Fruit fly (Drosophila melanogaster): ENCODE measurements around the gene Rcc1.

Gene Rcc1

DNA sequence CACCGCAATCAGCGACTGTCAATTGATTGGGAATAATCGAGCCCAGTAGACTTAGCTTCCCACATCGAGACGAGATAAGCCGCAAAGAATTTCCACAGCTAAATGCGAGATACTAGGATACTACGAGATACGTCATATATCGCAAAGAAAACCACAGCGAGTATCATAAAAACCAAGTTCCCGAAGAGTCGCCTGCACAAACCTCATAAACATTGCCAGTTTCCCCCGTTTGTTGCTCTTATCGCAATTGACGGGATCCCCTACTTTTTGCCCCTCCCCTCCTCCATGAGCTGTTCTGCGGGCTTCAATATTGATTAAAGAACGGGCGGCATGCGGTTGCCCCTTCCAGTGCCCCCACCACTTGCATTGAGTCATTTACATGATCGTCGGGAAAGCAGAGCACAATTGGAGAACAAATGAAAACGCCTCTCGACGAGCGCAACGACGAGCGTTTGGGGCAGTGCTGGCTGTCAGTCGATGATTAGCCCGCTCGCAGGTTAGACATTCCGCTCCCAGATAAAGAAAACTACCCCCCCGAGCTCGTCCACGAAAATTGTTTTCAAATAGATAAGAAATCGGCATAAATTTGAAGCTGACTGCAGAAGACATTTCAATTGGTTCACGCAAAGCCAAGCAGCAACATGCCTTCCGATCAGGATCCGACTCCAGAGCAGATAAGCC, 10.4 kb downstream of the Rcc1 start, which contains the start of gene CG32407 (continued):
- TF ChIP-seq GATAe (GFP tag; conservative IDR thresholded peaks at IDR 0.05) (peak; percentile 60), Spps (tag; optimal IDR thresholded peaks at IDR 0.05) (no peak), Side (GFP tag; optimal IDR thresholded peaks at IDR 0.05) (no peak), lbe (GFP tag; optimal IDR thresholded peaks at IDR 0.05) (no peak), CG8388 (GFP tag; optimal IDR thresholded peaks at IDR 0.05) (no peak), pfk (GFP tag; optimal IDR thresholded peaks at IDR 0.05) (no peak), PHDP (tag; optimal IDR thresholded peaks at IDR 0.05) (no peak), bcd (GFP tag; optimal IDR thresholded peaks at IDR 0.05) (no peak), amos (GFP tag; IDR thresholded peaks at IDR 0.05; ENCODE audit: partially characterized antibody) (no peak), Chrac-16 (GFP tag; optimal IDR thresholded peaks at IDR 0.05) (no peak), HLH54F (GFP tag; optimal IDR thresholded peaks at IDR 0.05) (no peak), NfI (GFP tag; optimal IDR thresholded peaks at IDR 0.05) (no peak), klu (GFP tag; IDR thresholded peaks at IDR 0.05) (no peak), kni (GFP tag; optimal IDR thresholded peaks at IDR 0.05) (no peak), E2f1 (GFP tag; IDR thresholded peaks at IDR 0.05) (0 out of 2 replicates have a peak, but pooled peaks have one; percentile 23), CG7271 (tag; optimal IDR thresholded peaks at IDR 0.05) (no peak), CG14014 (GFP tag; IDR thresholded peaks at IDR 0.05) (no peak), her (GFP tag; optimal IDR thresholded peaks at IDR 0.05) (no peak), sens (GFP tag) (no peak), esg (GFP tag; conservative IDR thresholded peaks at IDR 0.05) (no peak), Drgx (GFP tag; IDR thresholded peaks at IDR 0.05) (no peak), CG12942 (GFP tag; optimal IDR thresholded peaks at IDR 0.05) (no peak), Adf1 (GFP tag; IDR thresholded peaks at IDR 0.05) (peak; percentile 36; the same call in 1 of the 2 replicates), CG13894 (tag; optimal IDR thresholded peaks at IDR 0.05) (no peak), CG1602 (GFP tag; optimal IDR thresholded peaks at IDR 0.05) (no peak), oc (tag; optimal IDR thresholded peaks at IDR 0.05) (no peak), Atf-2 (GFP tag; optimal IDR thresholded peaks at IDR 0.05) (no peak), ken (GFP tag; IDR thresholded peaks at IDR 0.05) (no peak), CG11504 (tag; optimal IDR thresholded peaks at IDR 0.05) (no peak), Usf (GFP tag; optimal IDR thresholded peaks at IDR 0.05) (no peak), Nf-YC (tag; optimal IDR thresholded peaks at IDR 0.05) (no peak), CG17802 (tag; optimal IDR thresholded peaks at IDR 0.05) (no peak), Ets65A (GFP tag) (no peak), CG31441 (GFP tag; IDR thresholded peaks at IDR 0.05) (no peak), CG8290 (GFP tag; optimal IDR thresholded peaks at IDR 0.05) (no peak), CG8290 (tag; optimal IDR thresholded peaks at IDR 0.05) (peak in 1 of 2 experiments; percentile 3), Sry-δ (GFP tag; optimal IDR thresholded peaks at IDR 0.05) (no peak), CG4424 (GFP tag; optimal IDR thresholded peaks at IDR 0.05) (no peak), gfzf (GFP tag; optimal IDR thresholded peaks at IDR 0.05) (no peak), Lpt (GFP tag; optimal IDR thresholded peaks at IDR 0.05) (no peak), nerfin-1 (tag; optimal IDR thresholded peaks at IDR 0.05) (peak; percentile 5), CG7372 (GFP tag; IDR thresholded peaks at IDR 0.05) (no peak), bowl (GFP tag; IDR thresholded peaks at IDR 0.05) (no peak), CG6683 (GFP tag; optimal IDR thresholded peaks at IDR 0.05) (no peak), C15 (GFP tag; IDR thresholded peaks at IDR 0.05) (no peak), ftz-f1 (GFP tag; optimal IDR thresholded peaks at IDR 0.05) (no peak), CG31388 (GFP tag; optimal IDR thresholded peaks at IDR 0.05) (no peak), run (tag; optimal IDR thresholded peaks at IDR 0.05) (peak; percentile 58), Hsf (GFP tag; optimal IDR thresholded peaks at IDR 0.05) (no peak), ap (GFP tag; IDR thresholded peaks at IDR 0.05) (no peak), CG14050 (GFP tag; IDR thresholded peaks at IDR 0.05) (no peak), Dp (GFP tag; optimal IDR thresholded peaks at IDR 0.05) (no peak)

Data from whole organism, embryonic.